Fruit fly (Drosophila melanogaster): ENCODE results near the gene NdufV3.

dm6 chrX:11382588-11382987 lies 32.8 kb downstream of the NdufV3 start:
- TF ChIP-seq CG8478 (optimal IDR thresholded peaks at IDR 0.05) (no peak), CTCF (optimal IDR thresholded peaks at IDR 0.05) (no peak)

All from S2 (cell line).